Worm (Caenorhabditis elegans): ENCODE data around the gene W10G11.3.
A peak's percentile ranks its signal among the peaks of the same experiment; 100 is the strongest.

The W10G11.3 gene

ce11 chrII:3520988-3521850, 41.1 kb downstream of the W10G11.3 start, which contains the start of gene W09G10.9 (continued):
- TF ChIP-seq sup-37 (GFP tag; optimal IDR thresholded peaks at IDR 0.05) (no peak), lin-39 (tag; optimal IDR thresholded peaks at IDR 0.05) (no peak), nhr-76 (tag; optimal IDR thresholded peaks at IDR 0.05) (no peak), mep-1 (tag; optimal IDR thresholded peaks at IDR 0.05) (peak; percentile 23), ztf-4 (tag; optimal IDR thresholded peaks at IDR 0.05) (no peak), xbp-1 (tag; optimal IDR thresholded peaks at IDR 0.05) (peak; percentile 72), sptf-1 (tag; optimal IDR thresholded peaks at IDR 0.05) (no peak), lin-14 (GFP tag; optimal IDR thresholded peaks at IDR 0.05) (peak; percentile 71), nhr-237 (tag; optimal IDR thresholded peaks at IDR 0.05) (no peak), fkh-8 (tag; optimal IDR thresholded peaks at IDR 0.05) (peak; percentile 78), nhr-20 (tag; optimal IDR thresholded peaks at IDR 0.05) (peak; percentile 78), zag-1 (tag; optimal IDR thresholded peaks at IDR 0.05) (no peak), alr-1 (tag; optimal IDR thresholded peaks at IDR 0.05; ENCODE audit: borderline replicate concordance) (no peak), dpl-1 (GFP tag; optimal IDR thresholded peaks at IDR 0.05) (peak; percentile 8 to 47 (median 43)), ceh-82 (tag; optimal IDR thresholded peaks at IDR 0.05) (peak; percentile 46 to 63 (median 62)), lsy-2 (tag; optimal IDR thresholded peaks at IDR 0.05) (peak; percentile 72 to 77), unc-98 (GFP tag; IDR thresholded peaks at IDR 0.05) (no peak), tbx-2 (tag; optimal IDR thresholded peaks at IDR 0.05) (peak; percentile 66), nhr-47 (tag; optimal IDR thresholded peaks at IDR 0.05) (peak; percentile 84), ceh-88 (GFP tag; IDR thresholded peaks at IDR 0.05) (peak; percentile 73), elt-2 (tag; optimal IDR thresholded peaks at IDR 0.05) (peak; percentile 23), skn-1 (tag; optimal IDR thresholded peaks at IDR 0.05) (peak; percentile 41), unc-62 (GFP tag; optimal IDR thresholded peaks at IDR 0.05) (no peak), irx-1 (tag; optimal IDR thresholded peaks at IDR 0.05) (peak; percentile 40), swsn-7 (tag; optimal IDR thresholded peaks at IDR 0.05) (peak; percentile 71), zip-4 (GFP tag; optimal IDR thresholded peaks at IDR 0.05) (peak; percentile 27), ztf-11 (tag; optimal IDR thresholded peaks at IDR 0.05) (peak in 1 of 2 experiments; percentile 56), blmp-1 (tag; optimal IDR thresholded peaks at IDR 0.05) (no peak), pqm-1 (tag; optimal IDR thresholded peaks at IDR 0.05) (no peak), Y116A8C.19 (tag; optimal IDR thresholded peaks at IDR 0.05; ENCODE audit: borderline replicate concordance) (no peak), nhr-77 (tag; optimal IDR thresholded peaks at IDR 0.05) (peak; percentile 52), elt-3 (tag; optimal IDR thresholded peaks at IDR 0.05) (peak in 2 of 6 experiments; percentile 4 to 19), ces-1 (GFP tag; optimal IDR thresholded peaks at IDR 0.05) (no peak), fos-1 (tag; optimal IDR thresholded peaks at IDR 0.05) (no peak), grh-1 (GFP tag; IDR thresholded peaks at IDR 0.05) (peak; percentile 34; the same call in 1 of the 2 replicates), lin-15B (tag; optimal IDR thresholded peaks at IDR 0.05) (peak; percentile 13), fkh-10 (GFP tag; optimal IDR thresholded peaks at IDR 0.05) (peak; percentile 14), ets-5 (GFP tag; IDR thresholded peaks at IDR 0.05) (no peak), hpl-2 (GFP tag; optimal IDR thresholded peaks at IDR 0.05) (no peak)

ce11 chrII:3518961-3519544, 43.3 kb downstream of the W10G11.3 start, which contains the start of gene clec-126:
TSS of gene clec-126 (plus strand) at chrII:3519494.
- TF ChIP-seq ceh-8 (GFP tag; optimal IDR thresholded peaks at IDR 0.05): peak; percentile 4
- peak; percentile 71 for TF ChIP-seq mep-1 (tag; optimal IDR thresholded peaks at IDR 0.05)
- peak; percentile 47 for TF ChIP-seq skn-1 (tag; optimal IDR thresholded peaks at IDR 0.05)
- TF ChIP-seq snu-23 (GFP tag; optimal IDR thresholded peaks at IDR 0.05): peak; percentile 87
- peak; percentile 75 for TF ChIP-seq nhr-20 (tag; optimal IDR thresholded peaks at IDR 0.05)
- TF ChIP-seq irx-1 (tag; optimal IDR thresholded peaks at IDR 0.05): peak; percentile 43
- peak; percentile 48 for TF ChIP-seq unc-86 (tag; optimal IDR thresholded peaks at IDR 0.05)
- TF ChIP-seq elt-2 (tag; optimal IDR thresholded peaks at IDR 0.05): peak; percentile 65
- TF ChIP-seq aly-2 (tag; optimal IDR thresholded peaks at IDR 0.05): no peak
- TF ChIP-seq lin-15B (tag; optimal IDR thresholded peaks at IDR 0.05): peak; percentile 24
- peak; percentile 28 for TF ChIP-seq F16B12.6 (tag; optimal IDR thresholded peaks at IDR 0.05)
- no peak for TF ChIP-seq isw-1 (GFP tag; IDR thresholded peaks at IDR 0.05)
- TF ChIP-seq dpl-1 (GFP tag; optimal IDR thresholded peaks at IDR 0.05): peak in 2 of 3 experiments; percentile 46 to 49
- peak; percentile 74 for TF ChIP-seq xbp-1 (tag; optimal IDR thresholded peaks at IDR 0.05)
- TF ChIP-seq ztf-4 (tag; optimal IDR thresholded peaks at IDR 0.05): peak; percentile 64
- TF ChIP-seq lir-3 (tag; optimal IDR thresholded peaks at IDR 0.05; ENCODE audit: poor library complexity): peak; percentile 39
- TF ChIP-seq lin-13 (GFP tag; optimal IDR thresholded peaks at IDR 0.05): peak; percentile 79
- no peak for TF ChIP-seq C34B4.2 (tag; optimal IDR thresholded peaks at IDR 0.05)
- TF ChIP-seq ztf-11 (tag; optimal IDR thresholded peaks at IDR 0.05): peak in 1 of 2 experiments; percentile 52
- peak; percentile 82 for TF ChIP-seq nhr-85 (tag)

All from whole organism, L1 larva.